Worm (Caenorhabditis elegans) whole organism, L2 larva: ENCODE measurements around the gene F07A11.5.

ENCODE experiments used
- aly-2 ChIP-seq: fragments of 150-350 bp; optimal IDR thresholded peaks from 2 replicates; lab custom pipeline; 2014; ENCODE audit warnings: missing biosample characterization, missing genetic modification characterization
- blmp-1 ChIP-seq: sonication (generic microtip); optimal IDR thresholded peaks from 2 replicates; lab custom pipeline; 2017; ENCODE audit warnings: missing genetic modification characterization, mild to moderate bottlenecking, missing compliant biosample characterization, antibody characterized with exemption, moderate library complexity; ENCODE audit not compliant: insufficient read depth
- lin-13 ChIP-seq: fragments of 150-350 bp; optimal IDR thresholded peaks from 2 replicates; lab custom pipeline; 2014; ENCODE audit warnings: missing biosample characterization, missing genetic modification reagents, missing genetic modification characterization
- lin-39 ChIP-seq: fragments of 150-350 bp; optimal IDR thresholded peaks from 2 replicates; lab custom pipeline; 2014; ENCODE audit warnings: missing biosample characterization, missing genetic modification reagents, missing genetic modification characterization
- nhr-237 ChIP-seq: fragments of 150-350 bp; optimal IDR thresholded peaks from 2 replicates; lab custom pipeline; 2014; ENCODE audit warnings: missing biosample characterization, missing genetic modification characterization
- unc-62 ChIP-seq: fragments of 150-350 bp; optimal IDR thresholded peaks from 2 replicates; lab custom pipeline; 2014; ENCODE audit warnings: missing biosample characterization, missing genetic modification reagents, missing genetic modification characterization
- ztf-11 ChIP-seq: sonication (generic microtip); optimal IDR thresholded peaks from 2 replicates; lab custom pipeline; 2017; ENCODE audit warnings: missing biosample characterization, missing genetic modification characterization

- TF ChIP-seq ztf-11 (tag; lab: Kevin White, UChicago) (no peak), lin-39 (tag; lab: Kevin White, UChicago) (no peak), lin-13 (GFP tag; lab: Kevin White, UChicago) (no peak), unc-62 (GFP tag; lab: Kevin White, UChicago) (no peak), blmp-1 (tag; lab: Kevin White, UChicago) (no peak), nhr-237 (no peak), aly-2 (tag; lab: Kevin White, UChicago) (no peak)
These were observed 37.1 kb downstream of the F07A11.5 start for ce11 chrII:11649239-11649638.
